Fruit fly (Drosophila melanogaster) whole organism, embryonic: ENCODE measurements around the gene CG15390.

Experiments
- Aef1 ChIP-seq: fragments of 200-800 bp; sonication (Bioruptor generic); IDR thresholded peaks from 3 replicates; pipeline ENCODE4 v1.3.6; 2022; ENCODE audit warnings: missing biosample characterization, missing genetic modification characterization
- Atf-2 ChIP-seq: fragments of 200-800 bp; sonication (Bioruptor generic); optimal IDR thresholded peaks from 2 replicates; lab custom pipeline; 2016; ENCODE audit warnings: missing biosample characterization, missing genetic modification characterization
- B-H1 ChIP-seq: fragments of 200-800 bp; sonication (Bioruptor generic); IDR thresholded peaks from 3 replicates; pipeline ENCODE4 v1.3.6; 2022; ENCODE audit warnings: missing biosample characterization, missing genetic modification characterization
- CG10654 ChIP-seq: fragments of 200-800 bp; sonication (Bioruptor generic); optimal IDR thresholded peaks from 2 replicates; lab custom pipeline; 2016; ENCODE audit warnings: missing biosample characterization, missing genetic modification characterization
- CG10959 ChIP-seq: fragments of 200-800 bp; sonication (Bioruptor generic); IDR thresholded peaks from 2 replicates; pipeline ENCODE4 v1.3.6; 2022; ENCODE audit warnings: missing biosample characterization, missing genetic modification characterization
- CG11247 ChIP-seq: fragments of 200-800 bp; sonication (Bioruptor generic); IDR thresholded peaks from 2 replicates; pipeline ENCODE4 v1.3.6; 2022; ENCODE audit warnings: missing biosample characterization, missing genetic modification characterization
- CG12942 ChIP-seq: fragments of 200-800 bp; sonication (Bioruptor generic); optimal IDR thresholded peaks from 3 replicates; lab custom pipeline; 2016; ENCODE audit warnings: missing biosample characterization, missing genetic modification characterization
- CG13424 ChIP-seq: fragments of 200-800 bp; sonication (Bioruptor generic); optimal IDR thresholded peaks from 2 replicates; lab custom pipeline; 2019; ENCODE audit warnings: missing biosample characterization, mild to moderate bottlenecking, missing genetic modification characterization, moderate library complexity
- CG14860 ChIP-seq: fragments of 200-800 bp; sonication (Bioruptor generic); IDR thresholded peaks from 3 replicates; pipeline ENCODE4 v1.3.6; 2022; ENCODE audit warnings: missing biosample characterization, missing genetic modification characterization; ENCODE audit not compliant: partially characterized antibody
- CG1529 ChIP-seq: fragments of 200-800 bp; sonication (Bioruptor generic); optimal IDR thresholded peaks from 3 replicates; lab custom pipeline; 2018; ENCODE audit warnings: missing biosample characterization, missing genetic modification characterization
- CG15696 ChIP-seq: fragments of 200-800 bp; sonication (Bioruptor generic); optimal IDR thresholded peaks from 2 replicates; lab custom pipeline; 2019; ENCODE audit warnings: missing biosample characterization, mild to moderate bottlenecking, missing genetic modification characterization, moderate library complexity
- CG17568 ChIP-seq: fragments of 200-800 bp; sonication (Bioruptor generic); optimal IDR thresholded peaks from 2 replicates; lab custom pipeline; 2018; ENCODE audit warnings: missing biosample characterization, mild to moderate bottlenecking, missing genetic modification characterization, moderate library complexity
- CG34422 ChIP-seq: fragments of 200-800 bp; sonication (Bioruptor generic); IDR thresholded peaks from 3 replicates; pipeline ENCODE4 v1.3.6; 2022; ENCODE audit warnings: missing biosample characterization, missing genetic modification characterization
- CG3995 ChIP-seq: fragments of 200-800 bp; sonication (Bioruptor generic); optimal IDR thresholded peaks from 3 replicates; lab custom pipeline; 2016; ENCODE audit warnings: missing biosample characterization, missing genetic modification characterization
- CG4424 ChIP-seq: fragments of 200-800 bp; sonication (Bioruptor generic); optimal IDR thresholded peaks from 3 replicates; lab custom pipeline; 2016; ENCODE audit warnings: missing biosample characterization, missing genetic modification characterization
- CG4617 ChIP-seq: fragments of 200-800 bp; sonication (Bioruptor generic); optimal IDR thresholded peaks from 3 replicates; lab custom pipeline; 2016; ENCODE audit warnings: missing biosample characterization, missing genetic modification characterization, borderline replicate concordance
- CG8359 ChIP-seq: fragments of 200-800 bp; sonication (Bioruptor generic); optimal IDR thresholded peaks from 2 replicates; lab custom pipeline; 2017; ENCODE audit warnings: missing biosample characterization, mild to moderate bottlenecking, missing genetic modification characterization, borderline replicate concordance
- CG8478 ChIP-seq: fragments of >200 bp; optimal IDR thresholded peaks from 2 replicates; lab custom pipeline; 2018
- CG9797 ChIP-seq: fragments of 200-800 bp; sonication (Bioruptor generic); optimal IDR thresholded peaks from 3 replicates; lab custom pipeline; 2018; ENCODE audit warnings: missing biosample characterization, mild to moderate bottlenecking, missing genetic modification characterization
- CG9817 ChIP-seq: fragments of 200-800 bp; sonication (Bioruptor generic); optimal IDR thresholded peaks from 2 replicates; lab custom pipeline; 2018; ENCODE audit warnings: missing biosample characterization, mild to moderate bottlenecking, missing genetic modification characterization, moderate library complexity
- Dip3 ChIP-seq: fragments of 200-800 bp; sonication (Bioruptor generic); optimal IDR thresholded peaks from 3 replicates; lab custom pipeline; 2016; ENCODE audit warnings: missing biosample characterization, missing genetic modification characterization
- Doc2 ChIP-seq: fragments of 200-800 bp; sonication (Bioruptor generic); IDR thresholded peaks from 2 replicates; pipeline ENCODE4 v1.3.6; 2022; ENCODE audit warnings: missing biosample characterization, missing genetic modification characterization
- Drgx ChIP-seq: fragments of 200-800 bp; sonication (Bioruptor generic); IDR thresholded peaks from 2 replicates; pipeline ENCODE4 v1.3.6; 2022; ENCODE audit warnings: missing biosample characterization, missing genetic modification characterization
- Ets97D ChIP-seq: fragments of 200-800 bp; sonication (Bioruptor generic); optimal IDR thresholded peaks from 3 replicates; lab custom pipeline; 2016; ENCODE audit warnings: missing biosample characterization, missing genetic modification characterization
- Fer3 ChIP-seq: fragments of 200-800 bp; sonication (Bioruptor generic); optimal IDR thresholded peaks from 2 replicates; lab custom pipeline; 2018; ENCODE audit warnings: missing biosample characterization, mild to moderate bottlenecking, missing genetic modification characterization, moderate library complexity
- Med ChIP-seq: fragments of 200-800 bp; sonication (Bioruptor generic); peaks from one replicate; lab custom pipeline; 2016; ENCODE audit warnings: missing biosample characterization, missing genetic modification characterization, mild to moderate bottlenecking, inconsistent platforms, moderate library complexity
- Meics ChIP-seq: fragments of 200-800 bp; sonication (Bioruptor generic); optimal IDR thresholded peaks from 2 replicates; lab custom pipeline; 2017; ENCODE audit warnings: missing biosample characterization, mild to moderate bottlenecking, missing genetic modification characterization
- Opbp ChIP-seq: fragments of 200-800 bp; sonication (Bioruptor generic); IDR thresholded peaks from 3 replicates; pipeline ENCODE4 v1.3.6; 2022; ENCODE audit warnings: missing biosample characterization, missing genetic modification characterization; ENCODE audit not compliant: partially characterized antibody
- Sry-β ChIP-seq: fragments of 200-800 bp; sonication (Bioruptor generic); optimal IDR thresholded peaks from 2 replicates; lab custom pipeline; 2018; ENCODE audit warnings: missing biosample characterization, mild to moderate bottlenecking, missing genetic modification characterization, moderate library complexity
- Ssrp ChIP-seq: fragments of 200-800 bp; sonication (Bioruptor generic); optimal IDR thresholded peaks from 2 replicates; lab custom pipeline; 2018; ENCODE audit warnings: missing biosample characterization, mild to moderate bottlenecking, missing genetic modification characterization, moderate library complexity
- Tbp ChIP-seq: fragments of >200 bp; optimal IDR thresholded peaks from 2 replicates; lab custom pipeline; 2018; ENCODE audit warnings: missing biosample characterization, missing genetic modification characterization
- ap ChIP-seq: fragments of 200-800 bp; sonication (Bioruptor generic); IDR thresholded peaks from 2 replicates; pipeline ENCODE4 v1.3.6; 2022; ENCODE audit warnings: missing biosample characterization, missing genetic modification characterization
- ara ChIP-seq: fragments of 200-800 bp; sonication (Bioruptor generic); IDR thresholded peaks from 2 replicates; pipeline ENCODE4 v1.3.6; 2022; ENCODE audit warnings: missing biosample characterization, missing genetic modification characterization
- cad ChIP-seq: fragments of >200 bp; optimal IDR thresholded peaks from 2 replicates; lab custom pipeline; 2017; ENCODE audit warnings: missing biosample characterization, missing genetic modification characterization
- cg ChIP-seq: fragments of 200-800 bp; sonication (Bioruptor generic); optimal IDR thresholded peaks from 3 replicates; lab custom pipeline; 2019; ENCODE audit warnings: missing biosample characterization, mild to moderate bottlenecking, missing genetic modification characterization, moderate library complexity
- chn ChIP-seq: fragments of 200-800 bp; sonication (Bioruptor generic); optimal IDR thresholded peaks from 2 replicates; lab custom pipeline; 2016; ENCODE audit warnings: missing biosample characterization, missing genetic modification characterization
- danr ChIP-seq: fragments of 200-800 bp; sonication (Bioruptor generic); IDR thresholded peaks from 2 replicates; pipeline ENCODE4 v1.3.6; 2022; ENCODE audit warnings: missing biosample characterization, missing genetic modification characterization
- fru ChIP-seq: fragments of >200 bp; optimal IDR thresholded peaks from 2 replicates; lab custom pipeline; 2017
- grau ChIP-seq: fragments of 200-800 bp; optimal IDR thresholded peaks from 3 replicates; lab custom pipeline; 2019; ENCODE audit warnings: missing biosample characterization, mild to moderate bottlenecking, missing genetic modification characterization, moderate library complexity
- h ChIP-seq: fragments of >200 bp; optimal IDR thresholded peaks from 2 replicates; lab custom pipeline; 2017
- insv ChIP-seq, 2 experiments: fragments of 200-800 bp; sonication (Bioruptor generic); optimal IDR thresholded peaks; 3 replicates each; lab custom pipeline; 2016 to 2018; ENCODE audit warnings: missing biosample characterization in 2 of 2, missing genetic modification characterization in 2 of 2
- onecut ChIP-seq: fragments of 200-800 bp; sonication (Bioruptor generic); IDR thresholded peaks from 2 replicates; pipeline ENCODE4 v1.3.6; 2022; ENCODE audit warnings: missing biosample characterization, missing genetic modification characterization
- org-1 ChIP-seq: fragments of 200-800 bp; sonication (Bioruptor generic); optimal IDR thresholded peaks from 2 replicates; lab custom pipeline; 2017; ENCODE audit warnings: missing biosample characterization, missing genetic modification characterization
- pan ChIP-seq, 4 experiments: fragments of >200 bp in 3 of 4; fragments of 200-800 bp in 1 of 4; sonication (Bioruptor generic) in 1 of 4; optimal IDR thresholded peaks in 3 of 4; IDR thresholded peaks in 1 of 4; 2 replicates each; pipeline versions ENCODE4 v1.3.6 to Lab custom; 2017 to 2022; ENCODE audit warnings: missing biosample characterization in 2 of 4, missing genetic modification characterization in 2 of 4, mixed read lengths in 1 of 4
- phol ChIP-seq: fragments of 200-800 bp; sonication (Bioruptor generic); optimal IDR thresholded peaks from 3 replicates; lab custom pipeline; 2018; ENCODE audit warnings: missing biosample characterization, mild to moderate bottlenecking, missing genetic modification characterization, moderate library complexity
- pum ChIP-seq: fragments of 200-800 bp; sonication (Bioruptor generic); optimal IDR thresholded peaks from 2 replicates; lab custom pipeline; 2016; ENCODE audit warnings: missing biosample characterization, missing genetic modification characterization
- seq ChIP-seq: fragments of 200-800 bp; sonication (Bioruptor generic); IDR thresholded peaks from 2 replicates; pipeline ENCODE4 v1.3.6; 2022; ENCODE audit warnings: missing biosample characterization, missing genetic modification characterization
- shn ChIP-seq: fragments of 200-800 bp; sonication (Bioruptor generic); optimal IDR thresholded peaks from 3 replicates; lab custom pipeline; 2016; ENCODE audit warnings: missing biosample characterization, missing genetic modification characterization
- slbo ChIP-seq: fragments of 200-800 bp; sonication (Bioruptor generic); IDR thresholded peaks from 2 replicates; pipeline ENCODE4 v1.3.6; 2022; ENCODE audit warnings: missing biosample characterization, missing genetic modification characterization
- tio ChIP-seq: fragments of 200-800 bp; sonication (Bioruptor generic); optimal IDR thresholded peaks from 2 replicates; lab custom pipeline; 2017; ENCODE audit warnings: missing biosample characterization, missing genetic modification characterization, inconsistent platforms
- vvl ChIP-seq: fragments of 200-800 bp; sonication (Bioruptor generic); IDR thresholded peaks from 2 replicates; pipeline ENCODE4 v1.3.6; 2022; ENCODE audit warnings: missing biosample characterization, missing genetic modification characterization
- zf30C ChIP-seq: fragments of 200-800 bp; sonication (Bioruptor generic); optimal IDR thresholded peaks from 3 replicates; lab custom pipeline; 2018; ENCODE audit warnings: missing biosample characterization, mild to moderate bottlenecking, missing genetic modification characterization

The CG15390 gene

dm6 chr2L:2365655-2366214, 8.8 kb upstream of the CG15390 start (continued):
- no peak for TF ChIP-seq CG12942
- TF ChIP-seq CG1529 (GFP tag; lab: Kevin White, UChicago): no peak
- no peak for TF ChIP-seq org-1 (GFP tag; lab: Kevin White, UChicago)
- TF ChIP-seq CG11247 (GFP tag; lab: Robert Waterston, UW): no peak
- no peak for TF ChIP-seq phol (tag; lab: Kevin White, UChicago)
- TF ChIP-seq CG10959: no peak
- peak; percentile 69 for TF ChIP-seq grau (tag; lab: Kevin White, UChicago)
- no peak for TF ChIP-seq h (lab: Kevin White, UChicago)
- TF ChIP-seq CG14860 (GFP tag; lab: Robert Waterston, UW): no peak
- no peak for TF ChIP-seq tio (GFP tag; lab: Kevin White, UChicago)
- TF ChIP-seq CG17568 (GFP tag; lab: Kevin White, UChicago): no peak
- no peak for TF ChIP-seq cad (GFP tag; lab: Kevin White, UChicago)
- TF ChIP-seq pan (optimal IDR thresholded peaks at IDR 0.05; lab: Kevin White, UChicago): no peak
- no peak for TF ChIP-seq pan (GFP tag; optimal IDR thresholded peaks at IDR 0.05 in 1 of 2, IDR thresholded peaks at IDR 0.05 in 1 of 2)
- no peak for TF ChIP-seq ap (GFP tag; lab: Robert Waterston, UW)
- TF ChIP-seq shn: no peak
- TF ChIP-seq Atf-2: no peak
- TF ChIP-seq CG13424 (tag; lab: Kevin White, UChicago): no peak
- no peak for TF ChIP-seq slbo (GFP tag; lab: Robert Waterston, UW)
- TF ChIP-seq ara (GFP tag; lab: Robert Waterston, UW): no peak
- peak; percentile 60 for TF ChIP-seq Med
- TF ChIP-seq CG9797 (GFP tag; lab: Kevin White, UChicago): no peak
- TF ChIP-seq seq (GFP tag; lab: Robert Waterston, UW): 0 out of 2 replicates have a peak, but pooled peaks have one; percentile 19
- no peak for TF ChIP-seq pum
- TF ChIP-seq Meics (GFP tag; lab: Kevin White, UChicago): no peak
- TF ChIP-seq CG3995: no peak
- TF ChIP-seq Drgx (GFP tag; lab: Robert Waterston, UW): no peak
- TF ChIP-seq zf30C: no peak
- TF ChIP-seq CG4617: no peak
- TF ChIP-seq CG15696 (tag; lab: Kevin White, UChicago): no peak
- TF ChIP-seq CG8359 (GFP tag; lab: Kevin White, UChicago): no peak
- TF ChIP-seq B-H1 (GFP tag; lab: Robert Waterston, UW): no peak
- TF ChIP-seq CG8478 (lab: Kevin White, UChicago): no peak
- 0 out of 3 replicates have a peak, but pooled peaks have one; percentile 19 for TF ChIP-seq CG34422 (GFP tag; lab: Robert Waterston, UW)
- TF ChIP-seq cg (GFP tag; lab: Kevin White, UChicago): peak; percentile 47
- TF ChIP-seq CG9817 (tag; lab: Kevin White, UChicago): no peak
- no peak for TF ChIP-seq danr (GFP tag; lab: Robert Waterston, UW)
- no peak for TF ChIP-seq Doc2 (GFP tag; lab: Robert Waterston, UW)
- no peak for TF ChIP-seq vvl (GFP tag; lab: Robert Waterston, UW)
- no peak for TF ChIP-seq Aef1 (GFP tag; lab: Robert Waterston, UW)
- TF ChIP-seq Opbp (GFP tag; lab: Robert Waterston, UW): no peak
- TF ChIP-seq CG4424 (GFP tag; lab: Kevin White, UChicago): no peak
- TF ChIP-seq Dip3 (GFP tag; lab: Kevin White, UChicago): no peak
- TF ChIP-seq Sry-β (GFP tag; lab: Kevin White, UChicago): no peak
- no peak for TF ChIP-seq Ssrp (tag; lab: Kevin White, UChicago)
- no peak for TF ChIP-seq Fer3
- TF ChIP-seq chn (GFP tag; lab: Kevin White, UChicago): no peak
- TF ChIP-seq onecut (GFP tag; lab: Robert Waterston, UW): 0 out of 2 replicates have a peak, but pooled peaks have one; percentile 11
- no peak for TF ChIP-seq fru (lab: Kevin White, UChicago)
- no peak for TF ChIP-seq Tbp (GFP tag; lab: Kevin White, UChicago)
- TF ChIP-seq CG10654 (GFP tag; lab: Kevin White, UChicago): no peak
- TF ChIP-seq Ets97D (GFP tag; lab: Kevin White, UChicago): no peak
- TF ChIP-seq insv (GFP tag; optimal IDR thresholded peaks at IDR 0.05; lab: Kevin White, UChicago): no peak
